Fruit fly (Drosophila melanogaster): ENCODE results near the gene soti.

Gene soti

DNA sequence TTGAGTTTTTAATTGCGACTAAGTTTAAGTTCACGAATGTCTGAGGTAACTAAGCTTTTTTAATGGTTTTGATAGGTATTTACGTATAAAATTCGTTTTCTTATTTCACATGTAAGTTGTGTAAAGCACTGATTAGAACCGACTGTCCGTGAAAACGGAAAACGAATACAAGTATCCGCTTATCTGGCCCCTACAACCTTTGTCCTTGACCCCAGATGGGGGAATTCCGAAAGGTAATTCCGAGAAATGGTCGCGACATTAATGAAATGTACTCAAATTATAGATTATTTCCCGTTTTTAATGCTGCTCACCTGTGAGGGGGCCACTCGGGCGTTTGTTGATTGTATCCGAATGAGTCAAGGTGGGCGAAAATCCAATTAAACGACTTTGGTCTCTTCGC lies 14.6 kb downstream of the soti start:
- no peak for TF ChIP-seq CG10631 (GFP tag; optimal IDR thresholded peaks at IDR 0.05)
- peak; percentile 34 for TF ChIP-seq svp (GFP tag)
- TF ChIP-seq CG10669 (GFP tag; optimal IDR thresholded peaks at IDR 0.05): no peak
- no peak for TF ChIP-seq CG7368 (GFP tag; optimal IDR thresholded peaks at IDR 0.05)
- TF ChIP-seq Ets96B (tag; optimal IDR thresholded peaks at IDR 0.05): no peak
- no peak for TF ChIP-seq Gug (GFP tag; IDR thresholded peaks at IDR 0.05)

dm6 chr3R:14365918-14366317 lies 15.6 kb downstream of the soti start:
- TF ChIP-seq Sox15 (GFP tag; optimal IDR thresholded peaks at IDR 0.05): no peak
- TF ChIP-seq net (GFP tag; optimal IDR thresholded peaks at IDR 0.05): no peak
- TF ChIP-seq eg (GFP tag; IDR thresholded peaks at IDR 0.05): no peak
- peak; percentile 56 for TF ChIP-seq fkh (GFP tag; optimal IDR thresholded peaks at IDR 0.05)
- TF ChIP-seq CG32006 (GFP tag; optimal IDR thresholded peaks at IDR 0.05): no peak

- TF ChIP-seq fd59A (GFP tag; optimal IDR thresholded peaks at IDR 0.05): no peak
- peak in 1 of 2 experiments; percentile 47 for TF ChIP-seq ss (GFP tag; optimal IDR thresholded peaks at IDR 0.05)
- TF ChIP-seq CG4318 (GFP tag; optimal IDR thresholded peaks at IDR 0.05): no peak
- no peak for TF ChIP-seq Hr38 (GFP tag; optimal IDR thresholded peaks at IDR 0.05)
- TF ChIP-seq eg (GFP tag; IDR thresholded peaks at IDR 0.05): 0 out of 3 replicates have a peak, but pooled peaks have one; percentile 24
- no peak for TF ChIP-seq CG9139 (GFP tag; optimal IDR thresholded peaks at IDR 0.05)
- 0 out of 3 replicates have a peak, but pooled peaks have one; percentile 23 for TF ChIP-seq CG6163 (GFP tag; IDR thresholded peaks at IDR 0.05)
- no peak for TF ChIP-seq CG11762 (GFP tag; optimal IDR thresholded peaks at IDR 0.05; ENCODE audit: insufficient read depth)
- no peak for TF ChIP-seq Sox15 (GFP tag; optimal IDR thresholded peaks at IDR 0.05)
- TF ChIP-seq CG11294 (GFP tag; IDR thresholded peaks at IDR 0.05): no peak
- TF ChIP-seq fkh (GFP tag; optimal IDR thresholded peaks at IDR 0.05): no peak
- TF ChIP-seq CG6792 (GFP tag; optimal IDR thresholded peaks at IDR 0.05): no peak
- TF ChIP-seq CG8119 (GFP tag; IDR thresholded peaks at IDR 0.05): no peak
- no peak for TF ChIP-seq Hr39 (GFP tag; optimal IDR thresholded peaks at IDR 0.05)
- 0 out of 2 replicates have a peak, but pooled peaks have one; percentile 10 for TF ChIP-seq Gug (GFP tag; IDR thresholded peaks at IDR 0.05)
These were observed 17.3 kb downstream of the soti start for dm6 chr3R:14364156-14364555.

DNA sequence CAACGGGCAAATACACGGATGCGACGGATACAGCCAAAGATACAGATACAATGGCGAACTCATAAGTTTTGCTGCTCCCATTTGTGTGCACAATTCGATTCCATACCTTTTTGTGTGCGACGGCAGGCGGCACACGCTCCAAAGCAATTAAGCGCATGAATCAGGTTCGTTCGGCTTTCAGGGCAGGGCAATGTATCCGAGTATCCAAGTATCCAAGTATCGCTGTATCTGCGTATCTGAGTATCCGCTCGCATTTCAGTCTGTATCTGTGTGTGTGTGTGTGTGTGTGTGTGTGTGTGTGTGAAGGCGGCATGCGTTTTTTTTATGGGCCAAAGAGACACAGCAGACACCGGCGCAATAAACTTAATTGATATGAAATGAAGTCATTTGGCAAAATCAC lies 18.3 kb downstream of the soti start:
- TF ChIP-seq CG3919 (GFP tag; optimal IDR thresholded peaks at IDR 0.05): no peak
- no peak for TF ChIP-seq CG10631 (GFP tag; optimal IDR thresholded peaks at IDR 0.05)
- TF ChIP-seq net (GFP tag; optimal IDR thresholded peaks at IDR 0.05): no peak
- no peak for TF ChIP-seq CG15336 (GFP tag; IDR thresholded peaks at IDR 0.05)
- peak; percentile 81 for TF ChIP-seq CG6854 (GFP tag; optimal IDR thresholded peaks at IDR 0.05)
- TF ChIP-seq Sox14 (GFP tag; optimal IDR thresholded peaks at IDR 0.05): no peak
- no peak for TF ChIP-seq CG8319 (GFP tag; optimal IDR thresholded peaks at IDR 0.05)
- TF ChIP-seq cyc (GFP tag; optimal IDR thresholded peaks at IDR 0.05): no peak
- TF ChIP-seq Sox102F (GFP tag; optimal IDR thresholded peaks at IDR 0.05): no peak
- no peak for TF ChIP-seq CG1621 (tag; optimal IDR thresholded peaks at IDR 0.05)
- peak; percentile 24 for TF ChIP-seq Eip78C (GFP tag)
- no peak for TF ChIP-seq CG6276 (GFP tag; optimal IDR thresholded peaks at IDR 0.05)
- no peak for TF ChIP-seq Ets21C (GFP tag; optimal IDR thresholded peaks at IDR 0.05)
- TF ChIP-seq CG32006 (GFP tag; optimal IDR thresholded peaks at IDR 0.05): no peak
- TF ChIP-seq CG11294 (GFP tag; IDR thresholded peaks at IDR 0.05): no peak
- TF ChIP-seq dac (GFP tag; optimal IDR thresholded peaks at IDR 0.05): no peak
- TF ChIP-seq CG4318 (GFP tag; optimal IDR thresholded peaks at IDR 0.05): no peak
- peak; percentile 9 for TF ChIP-seq Blimp-1 (GFP tag; optimal IDR thresholded peaks at IDR 0.05)
- no peak for TF ChIP-seq CG11762 (GFP tag; optimal IDR thresholded peaks at IDR 0.05; ENCODE audit: insufficient read depth)
- peak; percentile 7 for TF ChIP-seq Met (GFP tag; optimal IDR thresholded peaks at IDR 0.05)
- no peak for TF ChIP-seq CG34406 (GFP tag; optimal IDR thresholded peaks at IDR 0.05)
- TF ChIP-seq CG6792 (GFP tag; optimal IDR thresholded peaks at IDR 0.05): no peak
- no peak for TF ChIP-seq CG8632 (GFP tag; optimal IDR thresholded peaks at IDR 0.05)
- no peak for TF ChIP-seq Hr39 (GFP tag; optimal IDR thresholded peaks at IDR 0.05)
- peak; percentile 35 to 77 for TF ChIP-seq ss (GFP tag; optimal IDR thresholded peaks at IDR 0.05)
- TF ChIP-seq esn (GFP tag; optimal IDR thresholded peaks at IDR 0.05): no peak
- peak; percentile 21 for TF ChIP-seq CG7368 (GFP tag; optimal IDR thresholded peaks at IDR 0.05)
- TF ChIP-seq CG3032 (tag; optimal IDR thresholded peaks at IDR 0.05): no peak
- no peak for TF ChIP-seq fd59A (GFP tag; optimal IDR thresholded peaks at IDR 0.05)
- TF ChIP-seq svp (GFP tag): no peak
- TF ChIP-seq acj6 (GFP tag; optimal IDR thresholded peaks at IDR 0.05): no peak

Measured in whole organism, prepupa.